Worm (Caenorhabditis elegans) whole organism, midembryonic: ENCODE results near the gene Y54F10BM.22.

Source experiments
- klf-2 ChIP-seq: fragments of 200-800 bp; sonication (Bioruptor generic); conservative IDR thresholded peaks from 2 replicates; pipeline ENCODE4 v1.3.6; 2022; ENCODE audit warnings: missing genetic modification reagents, missing genetic modification characterization, missing compliant biosample characterization
- ref-1 ChIP-seq: fragments of 200-800 bp; sonication (Bioruptor generic); conservative IDR thresholded peaks from 2 replicates; pipeline ENCODE4 v1.3.6; 2022; ENCODE audit warnings: missing genetic modification reagents, missing genetic modification characterization, missing compliant biosample characterization
- ztf-23 ChIP-seq: fragments of 200-800 bp; sonication (Bioruptor generic); IDR thresholded peaks from 2 replicates; pipeline ENCODE4 v1.3.6; 2022; ENCODE audit warnings: missing genetic modification reagents, missing genetic modification characterization, missing compliant biosample characterization

ce11 chrIII:2310996-2311395 is 30.3 kb downstream of the Y54F10BM.22 start:
- TF ChIP-seq ref-1 (no peak), ztf-23 (GFP tag; lab: Robert Waterston, UW) (no peak), klf-2 (no peak)
